Worm (Caenorhabditis elegans) whole organism, mixed stage, embryonic: ENCODE data around the gene tsp-14.
A peak's percentile ranks its signal among the peaks of the same experiment; 100 is the strongest.

Source experiments
- M03D4.4 ChIP-seq: sonication (generic microtip); optimal IDR thresholded peaks from 2 replicates; lab custom pipeline; 2017; ENCODE audit warnings: mild to moderate bottlenecking, missing genetic modification characterization, missing compliant biosample characterization
- bed-3 ChIP-seq: fragments of 200-800 bp; sonication (Bioruptor generic); optimal IDR thresholded peaks from 3 replicates; lab custom pipeline; 2018; ENCODE audit warnings: mild to moderate bottlenecking, missing genetic modification characterization, moderate library complexity, missing compliant biosample characterization
- blmp-1 ChIP-seq: fragments of 150-350 bp; optimal IDR thresholded peaks from 2 replicates; lab custom pipeline; 2014; ENCODE audit warnings: missing biosample characterization, missing genetic modification characterization
- ceh-39 ChIP-seq: fragments of 150-350 bp; optimal IDR thresholded peaks from 2 replicates; lab custom pipeline; 2014; ENCODE audit warnings: missing biosample characterization, missing genetic modification characterization
- ceh-43 ChIP-seq: fragments of 200-800 bp; sonication (Bioruptor generic); optimal IDR thresholded peaks from 2 replicates; lab custom pipeline; 2018; ENCODE audit warnings: mild to moderate bottlenecking, missing genetic modification characterization, moderate library complexity, missing compliant biosample characterization
- ceh-83 ChIP-seq: fragments of 200-800 bp; sonication (Bioruptor generic); optimal IDR thresholded peaks from 2 replicates; lab custom pipeline; 2018; ENCODE audit warnings: mild to moderate bottlenecking, missing genetic modification characterization, missing compliant biosample characterization
- ces-1 ChIP-seq: fragments of 150-350 bp; optimal IDR thresholded peaks from 2 replicates; lab custom pipeline; 2014; ENCODE audit warnings: missing biosample characterization, missing genetic modification reagents, missing genetic modification characterization
- drap-1 ChIP-seq: fragments of 200-800 bp; sonication (Bioruptor generic); optimal IDR thresholded peaks from 3 replicates; lab custom pipeline; 2018; ENCODE audit warnings: mild to moderate bottlenecking, missing genetic modification characterization, missing compliant biosample characterization
- elt-1 ChIP-seq: sonication (generic microtip); optimal IDR thresholded peaks from 2 replicates; lab custom pipeline; 2017; ENCODE audit warnings: missing genetic modification characterization, mild to moderate bottlenecking, missing compliant biosample characterization, antibody characterized with exemption, moderate library complexity, borderline replicate concordance; ENCODE audit not compliant: insufficient read depth
- flh-1 ChIP-seq: fragments of 200-800 bp; sonication (Bioruptor generic); optimal IDR thresholded peaks from 2 replicates; lab custom pipeline; 2018; ENCODE audit warnings: mild to moderate bottlenecking, missing genetic modification characterization, moderate library complexity, missing compliant biosample characterization
- ham-2 ChIP-seq: fragments of 200-800 bp; sonication (Bioruptor generic); optimal IDR thresholded peaks from 2 replicates; lab custom pipeline; 2018; ENCODE audit warnings: mild to moderate bottlenecking, missing genetic modification characterization, missing compliant biosample characterization
- hlh-1 ChIP-seq: fragments of 150-350 bp; optimal IDR thresholded peaks from 2 replicates; lab custom pipeline; 2014; ENCODE audit warnings: missing biosample characterization, missing genetic modification reagents, missing genetic modification characterization
- lin-13 ChIP-seq: fragments of 150-350 bp; optimal IDR thresholded peaks from 2 replicates; lab custom pipeline; 2014; ENCODE audit warnings: missing biosample characterization, missing genetic modification characterization
- lin-32 ChIP-seq: fragments of 200-800 bp; sonication (Bioruptor generic); optimal IDR thresholded peaks from 2 replicates; lab custom pipeline; 2018; ENCODE audit warnings: mild to moderate bottlenecking, missing genetic modification characterization, missing compliant biosample characterization
- lsy-2 ChIP-seq: fragments of 150-350 bp; optimal IDR thresholded peaks from 2 replicates; lab custom pipeline; 2014; ENCODE audit warnings: missing biosample characterization, missing genetic modification characterization
- mep-1 ChIP-seq: fragments of 150-350 bp; optimal IDR thresholded peaks from 2 replicates; lab custom pipeline; 2017; ENCODE audit warnings: missing biosample characterization, missing genetic modification reagents, missing genetic modification characterization, inconsistent platforms
- mls-2 ChIP-seq: sonication (generic microtip); optimal IDR thresholded peaks from 2 replicates; lab custom pipeline; 2016; ENCODE audit warnings: mild to moderate bottlenecking, missing genetic modification characterization, moderate library complexity, missing compliant biosample characterization
- nhr-12 ChIP-seq: fragments of 150-350 bp; optimal IDR thresholded peaks from 2 replicates; lab custom pipeline; 2014; ENCODE audit warnings: missing biosample characterization, missing genetic modification characterization
- nhr-2 ChIP-seq: fragments of 150-350 bp; optimal IDR thresholded peaks from 2 replicates; lab custom pipeline; 2014; ENCODE audit warnings: missing biosample characterization, missing genetic modification characterization
- nhr-237 ChIP-seq: fragments of 150-350 bp; optimal IDR thresholded peaks from 2 replicates; lab custom pipeline; 2014; ENCODE audit warnings: missing biosample characterization, missing genetic modification characterization
- nhr-28 ChIP-seq: fragments of 150-350 bp; optimal IDR thresholded peaks from 2 replicates; lab custom pipeline; 2014; ENCODE audit warnings: missing biosample characterization, missing genetic modification characterization
- nhr-76 ChIP-seq: sonication (generic microtip); optimal IDR thresholded peaks from 2 replicates; lab custom pipeline; 2017; ENCODE audit warnings: missing biosample characterization, missing genetic modification characterization
- pha-4 ChIP-seq: fragments of 150-350 bp; optimal IDR thresholded peaks from 2 replicates; lab custom pipeline; 2018; ENCODE audit warnings: missing biosample characterization, missing genetic modification reagents, missing genetic modification characterization
- sem-2 ChIP-seq: fragments of 200-800 bp; sonication (Bioruptor generic); optimal IDR thresholded peaks from 2 replicates; lab custom pipeline; 2018; ENCODE audit warnings: mild to moderate bottlenecking, missing genetic modification characterization, missing compliant biosample characterization
- snpc-4 ChIP-seq: fragments of 150-350 bp; optimal IDR thresholded peaks from 2 replicates; lab custom pipeline; 2014; ENCODE audit warnings: missing biosample characterization, missing genetic modification characterization
- sptf-1 ChIP-seq: sonication (generic microtip); optimal IDR thresholded peaks from 2 replicates; lab custom pipeline; 2017; ENCODE audit warnings: mild to moderate bottlenecking, missing genetic modification characterization, moderate library complexity, missing compliant biosample characterization
- tbx-8 ChIP-seq: fragments of 200-800 bp; sonication (Bioruptor generic); optimal IDR thresholded peaks from 2 replicates; lab custom pipeline; 2018; ENCODE audit warnings: mild to moderate bottlenecking, missing genetic modification characterization, moderate library complexity, missing compliant biosample characterization
- unc-120 ChIP-seq: sonication (generic microtip); optimal IDR thresholded peaks from 2 replicates; lab custom pipeline; 2017; ENCODE audit warnings: missing genetic modification characterization, missing compliant biosample characterization; ENCODE audit not compliant: poor library complexity, severe bottlenecking
- unc-62 ChIP-seq: fragments of 150-350 bp; optimal IDR thresholded peaks from 2 replicates; lab custom pipeline; 2014; ENCODE audit warnings: missing biosample characterization, missing genetic modification reagents, missing genetic modification characterization
- ztf-11 ChIP-seq: fragments of 150-350 bp; optimal IDR thresholded peaks from 2 replicates; lab custom pipeline; 2014; ENCODE audit warnings: missing biosample characterization, missing genetic modification characterization

Gene tsp-14

DNA sequence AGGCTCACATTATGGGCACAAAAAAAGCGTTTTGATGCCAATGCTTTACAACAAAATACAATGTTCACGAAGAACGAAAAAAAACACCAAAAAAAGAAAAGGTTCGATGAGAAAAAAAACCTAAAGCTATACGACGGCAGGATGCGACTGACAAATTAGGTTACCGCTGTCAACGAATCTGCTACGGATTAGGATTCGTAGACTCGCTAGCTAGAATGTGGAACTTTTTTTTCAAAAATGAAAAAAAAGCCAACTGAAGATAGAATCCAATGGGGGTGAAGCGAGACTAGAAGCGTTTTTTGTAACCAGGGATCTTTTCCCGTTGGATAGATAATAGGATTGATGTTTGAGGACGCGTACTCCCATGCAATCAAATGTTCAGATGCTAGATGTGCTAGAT lies 25.2 kb upstream of the tsp-14 start:
- no peak for TF ChIP-seq hlh-1
- TF ChIP-seq ces-1 (GFP tag; lab: Kevin White, UChicago) = peak; percentile 70

DNA sequence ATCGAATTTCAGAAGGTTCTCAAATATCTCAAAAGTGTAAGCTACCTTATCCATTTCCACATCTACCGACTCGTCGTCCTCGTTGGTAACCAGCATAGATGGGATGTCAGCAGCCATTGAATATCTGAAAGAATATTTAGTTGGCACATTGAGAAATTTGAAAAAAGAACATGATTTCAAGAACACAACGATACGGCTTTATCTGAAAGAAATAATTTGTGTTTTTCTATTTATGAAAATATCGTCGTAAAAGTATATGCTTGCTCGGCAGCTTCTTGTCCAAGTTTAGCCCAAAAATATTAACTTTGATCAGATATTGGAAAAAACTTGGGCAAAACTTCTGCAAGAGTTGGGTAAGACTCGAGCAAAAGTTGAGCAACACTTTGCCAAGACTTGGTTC lies 23.9 kb upstream of the tsp-14 start, which contains the start of gene T07F12.4:
T07F12.4 (minus strand) TSS at position 130 of the 400 bp plus-strand sequence.
- TF ChIP-seq flh-1 (no peak), blmp-1 (tag; lab: Kevin White, UChicago) (no peak), ztf-11 (no peak), pha-4 (no peak), sem-2 (GFP tag; lab: Kevin White, UChicago) (no peak), ceh-83 (GFP tag; lab: Kevin White, UChicago) (no peak), drap-1 (GFP tag; lab: Kevin White, UChicago) (no peak), snpc-4 (tag; lab: Kevin White, UChicago) (no peak)

DNA sequence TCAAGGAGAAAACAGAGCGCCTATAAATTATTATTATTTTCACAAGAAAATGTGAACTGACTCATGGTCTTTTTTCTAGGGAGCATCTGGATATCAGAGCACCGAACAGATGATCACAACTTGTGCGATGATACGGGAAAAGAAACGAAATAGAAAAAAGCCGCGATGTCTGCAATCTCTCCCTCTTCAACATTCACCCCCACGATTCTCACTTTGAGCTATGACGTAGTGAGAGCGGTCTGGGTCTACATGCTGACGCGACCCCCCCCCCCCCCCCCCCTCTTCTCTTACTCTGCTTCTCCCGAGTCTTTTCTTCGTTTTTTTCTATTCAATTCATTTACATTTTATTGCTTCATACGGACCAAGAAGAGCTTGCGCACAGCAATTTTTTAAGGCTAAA lies 22.9 kb upstream of the tsp-14 start:
- peak; percentile 9 for TF ChIP-seq ces-1 (GFP tag; lab: Kevin White, UChicago)
- TF ChIP-seq ceh-83 (GFP tag; lab: Kevin White, UChicago) = no peak
- no peak for TF ChIP-seq lin-13 (tag; lab: Kevin White, UChicago)

DNA sequence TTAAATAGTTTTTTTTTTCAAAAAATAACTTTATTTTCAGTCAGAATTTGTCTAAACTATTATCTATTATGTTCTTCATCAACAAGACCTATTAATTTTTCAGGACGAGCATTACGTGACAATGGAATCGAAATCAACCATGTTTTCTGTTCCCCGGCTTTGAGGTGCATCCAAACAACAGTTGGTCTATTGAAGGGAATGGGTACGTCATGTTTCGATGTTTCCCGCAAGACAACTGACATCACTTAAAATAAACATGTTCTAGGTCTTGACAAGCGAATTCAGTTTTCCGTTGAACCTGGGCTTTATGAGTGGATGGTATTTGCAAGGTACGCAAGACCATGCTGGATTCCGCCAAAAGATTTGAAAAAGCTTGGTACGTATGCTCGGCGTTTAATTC lies 18.5 kb upstream of the tsp-14 start:
- TF ChIP-seq nhr-12 (tag; lab: Kevin White, UChicago) (no peak), hlh-1 (peak; percentile 76)

DNA sequence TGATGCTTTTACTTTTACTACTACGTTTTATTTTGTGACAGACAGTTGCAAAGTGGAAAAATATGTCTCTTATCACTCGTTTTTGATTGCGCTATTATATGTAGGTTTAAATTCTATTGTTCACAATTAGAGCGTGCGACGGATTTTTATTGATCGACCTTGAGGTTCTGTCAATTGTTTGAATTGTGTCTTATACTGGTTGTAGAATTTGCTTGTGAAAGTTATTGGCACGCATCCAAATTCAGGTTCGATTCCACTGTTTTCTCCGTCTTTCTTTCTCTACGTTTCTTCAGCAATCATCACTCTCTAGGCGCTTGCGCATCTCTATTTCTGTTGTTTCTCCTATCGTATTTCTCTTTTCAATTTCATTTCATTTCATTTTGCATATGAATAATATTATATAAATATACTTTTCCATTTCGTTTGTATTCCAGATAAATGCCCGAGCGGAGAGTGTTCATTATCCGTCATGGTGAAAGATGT lies 16.9 kb upstream of the tsp-14 start, which contains the start of gene T07F12.1:
T07F12.1 (plus strand) TSS at position 433 of the 483 bp plus-strand sequence.
- TF ChIP-seq mls-2 (no peak), bed-3 (GFP tag; lab: Kevin White, UChicago) (no peak), nhr-76 (tag; lab: Kevin White, UChicago) (no peak), pha-4 (peak; percentile 2), lsy-2 (tag; lab: Kevin White, UChicago) (no peak), blmp-1 (tag; lab: Kevin White, UChicago) (peak; percentile 92), sem-2 (GFP tag; lab: Kevin White, UChicago) (no peak), unc-62 (GFP tag; lab: Kevin White, UChicago) (no peak)
- TF ChIP-seq, all 35 proteins: peak for 2

DNA sequence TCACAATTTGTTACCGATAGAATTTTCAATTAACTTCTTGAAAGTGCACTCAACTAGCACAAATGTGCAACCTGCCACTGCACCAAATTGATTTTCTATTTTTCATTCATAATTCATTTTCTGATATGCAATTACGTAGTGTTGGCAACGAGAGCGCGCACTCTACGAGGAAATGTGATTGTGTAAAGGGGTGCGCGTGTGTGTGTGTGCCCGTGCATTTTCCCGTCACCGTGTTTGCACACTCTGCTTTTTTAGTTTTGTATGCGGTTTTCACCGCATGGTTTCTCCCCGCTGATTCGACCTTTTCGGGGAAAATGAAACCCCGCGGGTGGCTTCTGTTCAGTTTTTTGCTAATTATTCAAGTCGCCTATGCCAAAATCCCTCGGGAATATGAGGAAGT lies 13.4 kb upstream of the tsp-14 start, which contains the start of gene T07F12.2:
T07F12.2 (plus strand) TSS at position 87 of the 400 bp plus-strand sequence.
- TF ChIP-seq elt-1 (tag; lab: Kevin White, UChicago) (no peak), unc-120 (tag; lab: Kevin White, UChicago) (peak; percentile 26), nhr-237 (tag; lab: Kevin White, UChicago) (no peak), ham-2 (peak; percentile 34), M03D4.4 (no peak), pha-4 (no peak), snpc-4 (tag; lab: Kevin White, UChicago) (no peak), nhr-2 (tag; lab: Kevin White, UChicago) (no peak), mep-1 (tag; lab: Kevin White, UChicago) (peak; percentile 41), ceh-43 (GFP tag; lab: Kevin White, UChicago) (no peak), ceh-83 (GFP tag; lab: Kevin White, UChicago) (no peak), ceh-39 (tag; lab: Kevin White, UChicago) (no peak), flh-1 (no peak), mls-2 (peak; percentile 27), lin-13 (tag; lab: Kevin White, UChicago) (peak; percentile 0), sptf-1 (tag; lab: Kevin White, UChicago) (no peak), blmp-1 (tag; lab: Kevin White, UChicago) (no peak), ztf-11 (no peak), ces-1 (GFP tag; lab: Kevin White, UChicago) (peak; percentile 91), lsy-2 (tag; lab: Kevin White, UChicago) (no peak), nhr-76 (tag; lab: Kevin White, UChicago) (no peak), nhr-28 (no peak), lin-32 (no peak), tbx-8 (no peak)
